Worm (Caenorhabditis elegans) whole organism, L1 larva: ENCODE results near the gene C29F5.8.
A peak's percentile ranks its signal among the peaks of the same experiment; 100 is the strongest.

ENCODE experiments used
- C16A3.4 ChIP-seq: fragments of 150-350 bp; optimal IDR thresholded peaks from 2 replicates; lab custom pipeline; 2014; ENCODE audit warnings: missing biosample characterization, missing genetic modification characterization
- C34B4.2 ChIP-seq: sonication (generic microtip); optimal IDR thresholded peaks from 2 replicates; lab custom pipeline; 2017; ENCODE audit warnings: mild to moderate bottlenecking, missing genetic modification characterization, missing compliant biosample characterization
- alr-1 ChIP-seq: fragments of 200-800 bp; sonication (Bioruptor generic); optimal IDR thresholded peaks from 2 replicates; lab custom pipeline; 2018; ENCODE audit warnings: borderline replicate concordance, mild to moderate bottlenecking, missing genetic modification characterization, missing compliant biosample characterization
- ama-1 ChIP-seq: fragments of 150-350 bp; optimal IDR thresholded peaks from 2 replicates; lab custom pipeline; 2014
- blmp-1 ChIP-seq: fragments of 150-350 bp; optimal IDR thresholded peaks from 2 replicates; lab custom pipeline; 2014; ENCODE audit warnings: missing biosample characterization, missing genetic modification characterization
- ceh-63 ChIP-seq: fragments of 200-800 bp; sonication (Bioruptor generic); optimal IDR thresholded peaks from 2 replicates; lab custom pipeline; 2018; ENCODE audit warnings: mild to moderate bottlenecking, missing genetic modification characterization, missing compliant biosample characterization
- ceh-82 ChIP-seq, 3 experiments: fragments of 150-350 bp in 1 of 3; sonication (generic microtip) in 2 of 3; optimal IDR thresholded peaks; 2 replicates each; lab custom pipeline; 2014 to 2017; ENCODE audit warnings: missing biosample characterization in 3 of 3, missing genetic modification characterization in 3 of 3
- ces-1 ChIP-seq: fragments of 150-350 bp; optimal IDR thresholded peaks from 2 replicates; lab custom pipeline; 2014; ENCODE audit warnings: missing biosample characterization, missing genetic modification reagents, missing genetic modification characterization
- efl-1 ChIP-seq, 4 experiments: fragments of 150-350 bp; optimal IDR thresholded peaks in 3 of 4; peaks in 1 of 4; 1 replicate in 1 of 4; 2 replicates in 3 of 4; lab custom pipeline; 2014; ENCODE audit warnings: missing biosample characterization in 2 of 4, missing genetic modification characterization in 2 of 4, missing genetic modification reagents in 2 of 4
- egl-27 ChIP-seq, 2 experiments: fragments of 150-350 bp in 1 of 2; sonication (generic microtip); optimal IDR thresholded peaks; 3 replicates each; lab custom pipeline; 2017 to 2018; ENCODE audit warnings: missing biosample characterization in 2 of 2, missing genetic modification characterization in 2 of 2, missing genetic modification reagents in 2 of 2
- elt-2 ChIP-seq: sonication (generic microtip); optimal IDR thresholded peaks from 2 replicates; lab custom pipeline; 2016; ENCODE audit warnings: missing genetic modification characterization, mild to moderate bottlenecking, inconsistent platforms, missing compliant biosample characterization, missing genetic modification reagents
- elt-3 ChIP-seq, 6 experiments: fragments of 150-350 bp in 1 of 6; sonication (generic microtip); optimal IDR thresholded peaks; 2 replicates each; lab custom pipeline; 2017 to 2018; ENCODE audit warnings: missing biosample characterization in 6 of 6, missing genetic modification characterization in 6 of 6, inconsistent platforms in 1 of 6
- ets-5 ChIP-seq: fragments of 200-800 bp; sonication (Bioruptor generic); IDR thresholded peaks from 2 replicates; pipeline ENCODE4 v1.3.6; 2022; ENCODE audit warnings: missing genetic modification characterization, missing compliant biosample characterization
- fkh-4 ChIP-seq: sonication (generic microtip); optimal IDR thresholded peaks from 2 replicates; lab custom pipeline; 2016; ENCODE audit warnings: missing compliant biosample characterization, missing genetic modification characterization, borderline replicate concordance
- fkh-8 ChIP-seq: sonication (generic microtip); optimal IDR thresholded peaks from 2 replicates; lab custom pipeline; 2016; ENCODE audit warnings: mild to moderate bottlenecking, missing genetic modification characterization, missing compliant biosample characterization
- fos-1 ChIP-seq: fragments of 150-350 bp; optimal IDR thresholded peaks from 2 replicates; lab custom pipeline; 2014; ENCODE audit warnings: missing biosample characterization, missing genetic modification characterization
- grh-1 ChIP-seq: fragments of 200-800 bp; sonication (Bioruptor generic); IDR thresholded peaks from 2 replicates; pipeline ENCODE4 v1.3.6; 2022; ENCODE audit warnings: missing genetic modification reagents, missing genetic modification characterization, missing compliant biosample characterization
- hlh-17 ChIP-seq: fragments of 200-800 bp; sonication (Bioruptor generic); optimal IDR thresholded peaks from 2 replicates; lab custom pipeline; 2018; ENCODE audit warnings: missing genetic modification characterization, mild to moderate bottlenecking, missing compliant biosample characterization, moderate library complexity, borderline replicate concordance
- irx-1 ChIP-seq: sonication (generic microtip); optimal IDR thresholded peaks from 2 replicates; lab custom pipeline; 2016; ENCODE audit warnings: missing genetic modification characterization, missing compliant biosample characterization
- isw-1 ChIP-seq: fragments of 200-800 bp; sonication (Bioruptor generic); IDR thresholded peaks from 2 replicates; pipeline ENCODE4 v1.3.6; 2022; ENCODE audit warnings: missing genetic modification characterization, missing compliant biosample characterization
- jun-1 ChIP-seq: fragments of 150-350 bp; optimal IDR thresholded peaks from 2 replicates; lab custom pipeline; 2014; ENCODE audit warnings: missing biosample characterization, missing genetic modification reagents, missing genetic modification characterization
- lin-14 ChIP-seq: fragments of 200-800 bp; sonication (Bioruptor generic); optimal IDR thresholded peaks from 2 replicates; lab custom pipeline; 2018; ENCODE audit warnings: mild to moderate bottlenecking, missing genetic modification characterization, moderate library complexity, missing compliant biosample characterization
- lin-35 ChIP-seq, 2 experiments: fragments of 150-350 bp; optimal IDR thresholded peaks; 2 replicates each; lab custom pipeline; 2014; ENCODE audit warnings: missing biosample characterization in 2 of 2, missing genetic modification characterization in 2 of 2, missing genetic modification reagents in 2 of 2
- lir-3 ChIP-seq: sonication (generic microtip); optimal IDR thresholded peaks from 2 replicates; lab custom pipeline; 2016; ENCODE audit warnings: mild to moderate bottlenecking, missing genetic modification characterization, moderate library complexity, missing compliant biosample characterization; ENCODE audit not compliant: poor library complexity
- lsy-2 ChIP-seq, 2 experiments: fragments of 150-350 bp; optimal IDR thresholded peaks; 2 replicates each; lab custom pipeline; 2014; ENCODE audit warnings: missing biosample characterization in 2 of 2, missing genetic modification characterization in 2 of 2
- mdl-1 ChIP-seq, 2 experiments: fragments of 150-350 bp; optimal IDR thresholded peaks; 2 replicates each; lab custom pipeline; 2014 to 2017; ENCODE audit warnings: missing biosample characterization in 2 of 2, missing genetic modification characterization in 2 of 2, inconsistent platforms in 1 of 2
- nhr-12 ChIP-seq: sonication (generic microtip); optimal IDR thresholded peaks from 2 replicates; lab custom pipeline; 2017; ENCODE audit warnings: missing biosample characterization, missing genetic modification characterization
- nhr-19 ChIP-seq: fragments of 200-800 bp; sonication (Bioruptor generic); conservative IDR thresholded peaks from 2 replicates; pipeline ENCODE4 v1.3.6; 2022; ENCODE audit warnings: missing genetic modification characterization, missing compliant biosample characterization
- nhr-71 ChIP-seq: sonication (generic microtip); optimal IDR thresholded peaks from 2 replicates; lab custom pipeline; 2016; ENCODE audit warnings: mild to moderate bottlenecking, missing genetic modification characterization, moderate library complexity, missing compliant biosample characterization
- nhr-77 ChIP-seq: fragments of 150-350 bp; optimal IDR thresholded peaks from 2 replicates; lab custom pipeline; 2014; ENCODE audit warnings: missing biosample characterization, missing genetic modification characterization
- nhr-84 ChIP-seq: sonication (generic microtip); optimal IDR thresholded peaks from 2 replicates; lab custom pipeline; 2017; ENCODE audit warnings: missing biosample characterization, missing genetic modification characterization
- nhr-85 ChIP-seq: sonication (generic microtip); peaks from one replicate; lab custom pipeline; 2016; ENCODE audit warnings: missing genetic modification characterization, inconsistent platforms, missing compliant biosample characterization
- pag-3 ChIP-seq: sonication (generic microtip); optimal IDR thresholded peaks from 2 replicates; lab custom pipeline; 2017; ENCODE audit warnings: missing genetic modification characterization, mild to moderate bottlenecking, missing compliant biosample characterization, antibody characterized with exemption, borderline replicate concordance; ENCODE audit not compliant: insufficient read depth
- pax-3 ChIP-seq: fragments of 200-800 bp; sonication (Bioruptor generic); optimal IDR thresholded peaks from 2 replicates; lab custom pipeline; 2018; ENCODE audit warnings: mild to moderate bottlenecking, missing genetic modification characterization, moderate library complexity, missing compliant biosample characterization
- pqm-1 ChIP-seq: sonication (generic microtip); optimal IDR thresholded peaks from 3 replicates; lab custom pipeline; 2017; ENCODE audit warnings: missing biosample characterization, missing genetic modification characterization
- rnt-1 ChIP-seq: sonication (generic microtip); optimal IDR thresholded peaks from 2 replicates; lab custom pipeline; 2016; ENCODE audit warnings: mild to moderate bottlenecking, missing genetic modification characterization, moderate library complexity, missing compliant biosample characterization
- snpc-4 ChIP-seq: fragments of 150-350 bp; optimal IDR thresholded peaks from 2 replicates; lab custom pipeline; 2014; ENCODE audit warnings: missing biosample characterization, missing genetic modification characterization
- snu-23 ChIP-seq: sonication (generic microtip); optimal IDR thresholded peaks from 2 replicates; lab custom pipeline; 2016; ENCODE audit warnings: missing genetic modification characterization, missing compliant biosample characterization
- sox-4 ChIP-seq: sonication (generic microtip); optimal IDR thresholded peaks from 2 replicates; lab custom pipeline; 2016; ENCODE audit warnings: missing genetic modification characterization, missing compliant biosample characterization
- sup-37 ChIP-seq: fragments of 200-800 bp; sonication (Bioruptor generic); optimal IDR thresholded peaks from 2 replicates; lab custom pipeline; 2018; ENCODE audit warnings: mild to moderate bottlenecking, missing genetic modification characterization, missing compliant biosample characterization
- swsn-7 ChIP-seq: sonication (generic microtip); optimal IDR thresholded peaks from 2 replicates; lab custom pipeline; 2016; ENCODE audit warnings: missing genetic modification characterization, missing compliant biosample characterization
- tbx-2 ChIP-seq: sonication (generic microtip); optimal IDR thresholded peaks from 2 replicates; lab custom pipeline; 2016; ENCODE audit warnings: missing genetic modification characterization, missing compliant biosample characterization
- tlp-1 ChIP-seq: fragments of 150-350 bp; optimal IDR thresholded peaks from 2 replicates; lab custom pipeline; 2014; ENCODE audit warnings: missing biosample characterization, missing genetic modification characterization
- unc-30 ChIP-seq: sonication (generic microtip); optimal IDR thresholded peaks from 2 replicates; lab custom pipeline; 2017; ENCODE audit warnings: missing biosample characterization, missing genetic modification characterization
- unc-62 ChIP-seq: fragments of 150-350 bp; optimal IDR thresholded peaks from 2 replicates; lab custom pipeline; 2014; ENCODE audit warnings: missing biosample characterization, missing genetic modification reagents, missing genetic modification characterization
- unc-86 ChIP-seq: sonication (generic microtip); optimal IDR thresholded peaks from 2 replicates; lab custom pipeline; 2016; ENCODE audit warnings: missing genetic modification characterization, missing compliant biosample characterization
- unc-98 ChIP-seq: fragments of 200-800 bp; sonication (Bioruptor generic); IDR thresholded peaks from 2 replicates; pipeline ENCODE4 v1.3.6; 2022; ENCODE audit warnings: missing genetic modification characterization, missing compliant biosample characterization
- vab-15 ChIP-seq: sonication (generic microtip); optimal IDR thresholded peaks from 2 replicates; lab custom pipeline; 2017; ENCODE audit warnings: missing genotype, mild to moderate bottlenecking, missing genetic modification characterization, missing compliant biosample characterization
- zag-1 ChIP-seq: fragments of 150-350 bp; optimal IDR thresholded peaks from 2 replicates; lab custom pipeline; 2014; ENCODE audit warnings: missing biosample characterization, missing genetic modification characterization
- ztf-11 ChIP-seq, 2 experiments: sonication (generic microtip); optimal IDR thresholded peaks; 2 replicates each; lab custom pipeline; 2016 to 2017; ENCODE audit warnings: missing genetic modification characterization in 2 of 2, missing biosample characterization in 1 of 2, missing compliant biosample characterization in 1 of 2

The C29F5.8 gene

ce11 chrII:6322979-6323378, 16.8 kb downstream of the C29F5.8 start, which contains the start of gene C32D5.4:
TSS of gene C32D5.4 (minus strand) at chrII:6323079.
- TF ChIP-seq sup-37 (GFP tag; lab: Kevin White, UChicago) (no peak), unc-30 (tag; lab: Kevin White, UChicago) (no peak), unc-62 (GFP tag; lab: Kevin White, UChicago) (no peak), nhr-77 (no peak), lir-3 (no peak), efl-1 (optimal IDR thresholded peaks at IDR 0.05; lab: Kevin White, UChicago) (no peak), efl-1 (GFP tag; optimal IDR thresholded peaks at IDR 0.05 in 1 of 2; lab: Kevin White, UChicago) (no peak)

ce11 chrII:6324086-6324485, 17.9 kb downstream of the C29F5.8 start, which contains the start of gene sma-6:
TSS of gene sma-6 (plus strand) at chrII:6324484.
- TF ChIP-seq C16A3.4 (tag; lab: Kevin White, UChicago) (no peak), efl-1 (optimal IDR thresholded peaks at IDR 0.05; lab: Kevin White, UChicago) (no peak), efl-1 (GFP tag; optimal IDR thresholded peaks at IDR 0.05 in 1 of 2; lab: Kevin White, UChicago) (peak in 1 of 2 experiments; percentile 94), unc-86 (tag; lab: Kevin White, UChicago) (no peak), lir-3 (no peak), ets-5 (GFP tag; lab: Robert Waterston, UW) (no peak), lin-35 (GFP tag; optimal IDR thresholded peaks at IDR 0.05; lab: Kevin White, UChicago) (peak in 1 of 2 experiments; percentile 37), ztf-11 (tag; optimal IDR thresholded peaks at IDR 0.05; lab: Kevin White, UChicago) (no peak), fkh-8 (tag; lab: Kevin White, UChicago) (no peak), vab-15 (no peak), isw-1 (GFP tag; lab: Robert Waterston, UW) (no peak), nhr-71 (tag; lab: Kevin White, UChicago) (no peak), zag-1 (no peak), elt-2 (tag; lab: Kevin White, UChicago) (no peak), ama-1 (lab: Kevin White, UChicago) (no peak), nhr-19 (GFP tag; lab: Robert Waterston, UW) (no peak), snu-23 (peak; percentile 10), pag-3 (tag; lab: Kevin White, UChicago) (no peak), lin-14 (GFP tag; lab: Kevin White, UChicago) (peak; percentile 46), ceh-82 (tag; optimal IDR thresholded peaks at IDR 0.05; lab: Kevin White, UChicago) (no peak), ces-1 (GFP tag; lab: Kevin White, UChicago) (no peak), snpc-4 (no peak), C34B4.2 (tag; lab: Kevin White, UChicago) (no peak), hlh-17 (GFP tag; lab: Kevin White, UChicago) (no peak), nhr-12 (no peak), fos-1 (no peak), egl-27 (tag; optimal IDR thresholded peaks at IDR 0.05; lab: Kevin White, UChicago) (no peak), grh-1 (GFP tag; lab: Robert Waterston, UW) (no peak), nhr-85 (tag; lab: Kevin White, UChicago) (no peak), irx-1 (tag; lab: Kevin White, UChicago) (no peak), elt-3 (tag; optimal IDR thresholded peaks at IDR 0.05; lab: Kevin White, UChicago) (peak in 1 of 6 experiments; percentile 63), unc-98 (GFP tag; lab: Robert Waterston, UW) (no peak), pax-3 (tag; lab: Kevin White, UChicago) (no peak), sox-4 (tag; lab: Kevin White, UChicago) (no peak), nhr-77 (no peak), pqm-1 (no peak), nhr-84 (tag; lab: Kevin White, UChicago) (no peak), mdl-1 (tag; optimal IDR thresholded peaks at IDR 0.05; lab: Kevin White, UChicago) (no peak), rnt-1 (no peak), tbx-2 (no peak), jun-1 (no peak), alr-1 (no peak), fkh-4 (tag; lab: Kevin White, UChicago) (no peak), blmp-1 (tag; lab: Kevin White, UChicago) (peak; percentile 68), ceh-63 (GFP tag; lab: Kevin White, UChicago) (no peak), tlp-1 (tag; lab: Kevin White, UChicago) (no peak), swsn-7 (tag; lab: Kevin White, UChicago) (no peak), lsy-2 (tag; optimal IDR thresholded peaks at IDR 0.05; lab: Kevin White, UChicago) (peak in 1 of 2 experiments; percentile 23)
